Fruit fly (Drosophila melanogaster): Measurements from ENCODE around the gene CG13606.

Gene CG13606

DNA sequence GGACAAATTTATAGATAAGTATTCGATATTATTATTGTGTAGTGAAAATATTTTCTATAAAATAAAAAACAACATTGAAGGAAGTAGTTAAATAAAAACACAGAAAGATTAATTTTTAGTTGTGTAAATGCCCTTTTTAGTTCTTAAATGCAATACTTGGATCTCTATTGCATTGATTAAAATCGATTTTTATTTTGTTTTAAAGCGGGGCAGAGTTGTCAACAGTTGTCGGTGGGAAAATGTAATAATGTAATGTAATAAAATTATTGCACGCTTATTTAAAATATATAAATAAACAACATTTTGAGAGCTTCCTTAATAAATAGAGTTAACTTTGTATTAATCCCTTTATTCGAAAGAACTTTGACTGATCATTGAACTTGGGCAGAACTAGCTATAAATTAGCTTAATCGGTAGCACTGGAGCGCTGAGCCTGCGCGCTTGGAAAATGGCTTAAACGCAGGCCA, 8.8 kb upstream of the CG13606 start, which contains the start of gene Apc2 (continued):
- TF ChIP-seq pho (GFP tag; optimal IDR thresholded peaks at IDR 0.05) (peak; percentile 2), CG14667 (GFP tag; IDR thresholded peaks at IDR 0.05) (peak; percentile 28; the same call in 1 of the 2 replicates), ara (GFP tag; IDR thresholded peaks at IDR 0.05) (peak; percentile 55; the same call in 1 of the 2 replicates), trem (tag; optimal IDR thresholded peaks at IDR 0.05) (peak; percentile 73), CG15479 (GFP tag; optimal IDR thresholded peaks at IDR 0.05) (no peak), CG2129 (GFP tag; IDR thresholded peaks at IDR 0.05; ENCODE audit: partially characterized antibody) (peak; percentile 40; the same call in 1 of the 2 replicates), Deaf1 (tag; optimal IDR thresholded peaks at IDR 0.05) (no peak), ttk (GFP tag; IDR thresholded peaks at IDR 0.05) (peak; percentile 64), slp2 (GFP tag; optimal IDR thresholded peaks at IDR 0.05) (peak; percentile 24), CG14014 (GFP tag; IDR thresholded peaks at IDR 0.05) (peak; percentile 61), Dll (GFP tag; IDR thresholded peaks at IDR 0.05; ENCODE audit: partially characterized antibody) (peak; percentile 78), CG18011 (GFP tag; optimal IDR thresholded peaks at IDR 0.05) (peak; percentile 0), Dbx (GFP tag; IDR thresholded peaks at IDR 0.05) (0 out of 3 replicates have a peak, but pooled peaks have one; percentile 19), Poxn (GFP tag; IDR thresholded peaks at IDR 0.05) (no peak), crc (GFP tag; optimal IDR thresholded peaks at IDR 0.05) (no peak), sqz (GFP tag; optimal IDR thresholded peaks at IDR 0.05) (no peak), CG30403 (GFP tag; optimal IDR thresholded peaks at IDR 0.05) (peak; percentile 72), gsb-n (tag; optimal IDR thresholded peaks at IDR 0.05) (peak; percentile 41), CG10321 (GFP tag; IDR thresholded peaks at IDR 0.05) (0 out of 2 replicates have a peak, but pooled peaks have one; percentile 21), dmrt99B (tag; optimal IDR thresholded peaks at IDR 0.05) (no peak), Bdp1 (GFP tag; optimal IDR thresholded peaks at IDR 0.05) (peak; percentile 14), crp (GFP tag; optimal IDR thresholded peaks at IDR 0.05) (peak; percentile 12 to 84), CG15011 (GFP tag; optimal IDR thresholded peaks at IDR 0.05) (peak; percentile 14), CG2120 (GFP tag; optimal IDR thresholded peaks at IDR 0.05) (peak; percentile 66), Rfx (GFP tag; IDR thresholded peaks at IDR 0.05) (peak; percentile 65), CG34224 (GFP tag; IDR thresholded peaks at IDR 0.05; ENCODE audit: partially characterized antibody) (peak; percentile 69; the same call in 2 of the 3 replicates), Scr (GFP tag; IDR thresholded peaks at IDR 0.05; ENCODE audit: partially characterized antibody) (peak; percentile 74), sim (GFP tag; IDR thresholded peaks at IDR 0.05) (no peak), zfh1 (GFP tag; IDR thresholded peaks at IDR 0.05) (peak; percentile 63; the same call in 2 of the 3 replicates), oc (tag; optimal IDR thresholded peaks at IDR 0.05) (no peak), pan (optimal IDR thresholded peaks at IDR 0.05) (no peak), pan (GFP tag; optimal IDR thresholded peaks at IDR 0.05 in 1 of 2, IDR thresholded peaks at IDR 0.05 in 1 of 2) (peak in 1 of 2 experiments; percentile 70), CG12071 (GFP tag; optimal IDR thresholded peaks at IDR 0.05) (no peak), Doc3 (GFP tag; IDR thresholded peaks at IDR 0.05; ENCODE audit: partially characterized antibody) (peak; percentile 57), Eip74EF (GFP tag; optimal IDR thresholded peaks at IDR 0.05) (peak in 1 of 2 experiments; percentile 29), gem (tag; optimal IDR thresholded peaks at IDR 0.05) (peak; percentile 80), grau (tag; optimal IDR thresholded peaks at IDR 0.05) (peak; percentile 71), CG17829 (tag; optimal IDR thresholded peaks at IDR 0.05) (peak; percentile 70), CG9727 (GFP tag; optimal IDR thresholded peaks at IDR 0.05) (peak; percentile 74), Hmr (GFP tag; optimal IDR thresholded peaks at IDR 0.05) (peak; percentile 48), CG15601 (tag; optimal IDR thresholded peaks at IDR 0.05) (peak; percentile 47), CG12219 (GFP tag; optimal IDR thresholded peaks at IDR 0.05) (peak; percentile 5), CG4404 (GFP tag; IDR thresholded peaks at IDR 0.05) (peak; percentile 56), twi (tag; optimal IDR thresholded peaks at IDR 0.05) (peak; percentile 40), CG12155 (GFP tag; optimal IDR thresholded peaks at IDR 0.05) (peak; percentile 32), CG11723 (GFP tag; optimal IDR thresholded peaks at IDR 0.05) (peak; percentile 2), CG13894 (tag; optimal IDR thresholded peaks at IDR 0.05) (peak; percentile 52), insv (GFP tag; optimal IDR thresholded peaks at IDR 0.05) (no peak), NfI (GFP tag; optimal IDR thresholded peaks at IDR 0.05) (peak; percentile 56)

Measured in whole organism, embryonic.